Worm (Caenorhabditis elegans) whole organism, early embryonic: ENCODE measurements around the gene daf-11.

ENCODE experiments used
- B0310.2 ChIP-seq: sonication (generic microtip); optimal IDR thresholded peaks from 2 replicates; lab custom pipeline; 2016; ENCODE audit warnings: mild to moderate bottlenecking, missing genetic modification characterization, missing compliant biosample characterization
- F13C5.2 ChIP-seq: sonication (generic microtip); optimal IDR thresholded peaks from 2 replicates; lab custom pipeline; 2017; ENCODE audit warnings: mild to moderate bottlenecking, missing genetic modification characterization, inconsistent platforms, missing compliant biosample characterization
- aly-1 ChIP-seq: sonication (generic microtip); optimal IDR thresholded peaks from 2 replicates; lab custom pipeline; 2016; ENCODE audit warnings: missing genetic modification characterization, missing compliant biosample characterization
- ama-1 ChIP-seq: fragments of 150-350 bp; optimal IDR thresholded peaks from 2 replicates; lab custom pipeline; 2014
- ceh-13 ChIP-seq: fragments of 200-800 bp; sonication (Bioruptor generic); optimal IDR thresholded peaks from 2 replicates; lab custom pipeline; 2018; ENCODE audit warnings: mild to moderate bottlenecking, missing genetic modification characterization, missing compliant biosample characterization
- ceh-36 ChIP-seq: sonication (generic microtip); optimal IDR thresholded peaks from 2 replicates; lab custom pipeline; 2016; ENCODE audit warnings: missing genetic modification characterization, inconsistent platforms, missing compliant biosample characterization
- ets-7 ChIP-seq: sonication (generic microtip); optimal IDR thresholded peaks from 2 replicates; lab custom pipeline; 2016; ENCODE audit warnings: missing genotype, missing genetic modification characterization, missing compliant biosample characterization
- flt-1 ChIP-seq: fragments of 200-800 bp; sonication (Bioruptor generic); IDR thresholded peaks from 2 replicates; pipeline ENCODE4 v1.3.6; 2022; ENCODE audit warnings: missing genetic modification characterization, missing compliant biosample characterization
- hmbx-1 ChIP-seq: sonication (generic microtip); optimal IDR thresholded peaks from 2 replicates; lab custom pipeline; 2016; ENCODE audit warnings: mild to moderate bottlenecking, missing genetic modification characterization, missing compliant biosample characterization
- hmg-4 ChIP-seq: fragments of 200-800 bp; sonication (Bioruptor generic); optimal IDR thresholded peaks from 2 replicates; lab custom pipeline; 2018; ENCODE audit warnings: mild to moderate bottlenecking, missing genetic modification characterization, missing compliant biosample characterization
- hnd-1 ChIP-seq: sonication (generic microtip); optimal IDR thresholded peaks from 2 replicates; lab custom pipeline; 2016; ENCODE audit warnings: missing genetic modification characterization, missing compliant biosample characterization
- sea-1 ChIP-seq: fragments of 200-800 bp; sonication (Bioruptor generic); conservative IDR thresholded peaks from 2 replicates; pipeline ENCODE4 v1.3.6; 2022; ENCODE audit warnings: missing genetic modification characterization, missing compliant biosample characterization
- tra-4 ChIP-seq: sonication (generic microtip); optimal IDR thresholded peaks from 2 replicates; lab custom pipeline; 2017; ENCODE audit warnings: missing genetic modification characterization, missing compliant biosample characterization

DNA sequence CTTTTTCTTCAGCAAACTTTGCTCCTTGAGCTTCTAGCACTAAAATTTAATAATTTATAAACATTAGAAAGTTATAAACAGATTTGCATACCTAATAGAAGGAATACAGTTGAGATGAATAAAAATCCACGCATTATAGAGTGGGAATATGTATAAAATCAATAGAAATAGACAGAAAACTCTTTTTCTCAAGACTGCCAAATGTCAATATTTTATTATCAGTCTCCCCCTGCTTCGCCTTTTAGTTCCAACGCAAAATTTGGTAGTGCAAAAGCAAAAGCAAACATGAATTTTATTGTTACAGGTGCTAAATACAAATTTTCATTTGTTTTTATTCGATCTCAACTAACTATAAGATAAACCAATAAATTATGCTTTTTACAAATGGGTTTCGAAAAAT lies 37.0 kb upstream of the daf-11 start, which contains the start of gene T04F3.4:
- TF ChIP-seq ama-1 (lab: Kevin White, UChicago) = no peak
- TF ChIP-seq ceh-36 = no peak
- TF ChIP-seq F13C5.2 (tag; lab: Kevin White, UChicago) = no peak
- no peak for TF ChIP-seq aly-1 (tag; lab: Kevin White, UChicago)
- TF ChIP-seq hmg-4 (GFP tag; lab: Kevin White, UChicago) = no peak
- no peak for TF ChIP-seq ets-7 (tag; lab: Kevin White, UChicago)
- no peak for TF ChIP-seq flt-1 (GFP tag; lab: Robert Waterston, UW)
- TF ChIP-seq B0310.2 (tag; lab: Kevin White, UChicago) = no peak
- TF ChIP-seq hmbx-1 (tag; lab: Kevin White, UChicago) = no peak
- TF ChIP-seq sea-1 (GFP tag; lab: Robert Waterston, UW) = no peak
- no peak for TF ChIP-seq tra-4 (tag; lab: Kevin White, UChicago)
- no peak for TF ChIP-seq hnd-1 (tag; lab: Kevin White, UChicago)
- TF ChIP-seq ceh-13 (GFP tag; lab: Kevin White, UChicago) = no peak
